Fruit fly (Drosophila melanogaster): Measurements from ENCODE around the gene Ugt49B2.
A peak's percentile ranks its signal among the peaks of the same experiment; 100 is the strongest.

- TF ChIP-seq CG32006 (GFP tag; optimal IDR thresholded peaks at IDR 0.05): no peak
- peak; percentile 61 for TF ChIP-seq CG6854 (GFP tag; optimal IDR thresholded peaks at IDR 0.05)
- no peak for TF ChIP-seq pdm3 (GFP tag; optimal IDR thresholded peaks at IDR 0.05)
- TF ChIP-seq esn (GFP tag; optimal IDR thresholded peaks at IDR 0.05): no peak
- no peak for TF ChIP-seq achi (GFP tag; optimal IDR thresholded peaks at IDR 0.05)
- no peak for TF ChIP-seq cyc (GFP tag; optimal IDR thresholded peaks at IDR 0.05)
- no peak for TF ChIP-seq Hr39 (GFP tag; optimal IDR thresholded peaks at IDR 0.05)
- TF ChIP-seq Hr38 (GFP tag; optimal IDR thresholded peaks at IDR 0.05): no peak
- no peak for TF ChIP-seq lz (GFP tag; optimal IDR thresholded peaks at IDR 0.05)
Measured at dm6 chr3R:21348367-21349038, 51.0 kb downstream of the Ugt49B2 start.

Measured in whole organism, prepupa.